Worm (Caenorhabditis elegans): ENCODE data around the gene R107.2.
A peak's percentile ranks its signal among the peaks of the same experiment; 100 is the strongest.

The R107.2 gene

ce11 chrIII:9060267-9060666, 14.5 kb upstream of the R107.2 start (continued):
- TF ChIP-seq set-16 (GFP tag; IDR thresholded peaks at IDR 0.05): no peak
- no peak for TF ChIP-seq ceh-82 (tag; optimal IDR thresholded peaks at IDR 0.05)
- no peak for TF ChIP-seq zip-2 (tag; optimal IDR thresholded peaks at IDR 0.05)
- TF ChIP-seq ceh-28 (tag; optimal IDR thresholded peaks at IDR 0.05): no peak
- TF ChIP-seq unc-62 (GFP tag; optimal IDR thresholded peaks at IDR 0.05 in 1 of 2): no peak
- no peak for TF ChIP-seq unc-62 (tag; optimal IDR thresholded peaks at IDR 0.05)
- 0 out of 2 replicates have a peak, but pooled peaks have one; percentile 8 for TF ChIP-seq lin-1 (GFP tag; IDR thresholded peaks at IDR 0.05)
- no peak for TF ChIP-seq nhr-28 (tag; optimal IDR thresholded peaks at IDR 0.05)
- no peak for TF ChIP-seq R02D3.7 (tag; optimal IDR thresholded peaks at IDR 0.05)
- no peak for TF ChIP-seq F49E8.2 (tag; optimal IDR thresholded peaks at IDR 0.05; ENCODE audit: borderline replicate concordance)
- TF ChIP-seq daf-16 (GFP tag; optimal IDR thresholded peaks at IDR 0.05): peak in 1 of 2 experiments; percentile 30
- peak; percentile 36 for TF ChIP-seq daf-16 (tag; optimal IDR thresholded peaks at IDR 0.05)
- TF ChIP-seq nhr-48 (tag; optimal IDR thresholded peaks at IDR 0.05): no peak
- TF ChIP-seq hlh-30 (tag; optimal IDR thresholded peaks at IDR 0.05; ENCODE audit: insufficient read depth): no peak
- TF ChIP-seq nhr-6 (tag; optimal IDR thresholded peaks at IDR 0.05): no peak
- TF ChIP-seq snpc-1.2 (GFP tag; IDR thresholded peaks at IDR 0.05): no peak
- no peak for TF ChIP-seq ces-1 (GFP tag; optimal IDR thresholded peaks at IDR 0.05)
- no peak for TF ChIP-seq fkh-10 (GFP tag; optimal IDR thresholded peaks at IDR 0.05)
- TF ChIP-seq skn-1 (tag; optimal IDR thresholded peaks at IDR 0.05): no peak
- no peak for TF ChIP-seq nhr-111 (GFP tag; optimal IDR thresholded peaks at IDR 0.05)
- TF ChIP-seq zfp-3 (GFP tag; conservative IDR thresholded peaks at IDR 0.05): peak; percentile 91
- TF ChIP-seq dmd-6 (GFP tag; IDR thresholded peaks at IDR 0.05): peak; percentile 34; the same call in 1 of the 2 replicates
- TF ChIP-seq lin-29 (GFP tag; IDR thresholded peaks at IDR 0.05): no peak
- no peak for TF ChIP-seq ceh-62 (tag; optimal IDR thresholded peaks at IDR 0.05)
- TF ChIP-seq attf-4 (tag; optimal IDR thresholded peaks at IDR 0.05): no peak
- no peak for TF ChIP-seq nhr-76 (tag; optimal IDR thresholded peaks at IDR 0.05)
- peak; percentile 53 for TF ChIP-seq mep-1 (tag; optimal IDR thresholded peaks at IDR 0.05)

- TF ChIP-seq dmd-8 (GFP tag; IDR thresholded peaks at IDR 0.05) (0 out of 2 replicates have a peak, but pooled peaks have one; percentile 26), mes-2 (tag; optimal IDR thresholded peaks at IDR 0.05; ENCODE audit: poor library complexity, severe bottlenecking) (peak; percentile 36), daf-16 (GFP tag; optimal IDR thresholded peaks at IDR 0.05) (no peak), daf-16 (tag; optimal IDR thresholded peaks at IDR 0.05) (peak; percentile 70), mxl-3 (GFP tag; optimal IDR thresholded peaks at IDR 0.05) (peak; percentile 62), mdt-29 (GFP tag; IDR thresholded peaks at IDR 0.05) (peak; percentile 74), pha-4 (GFP tag; IDR thresholded peaks at IDR 0.05) (peak; percentile 40; the same call in 1 of the 2 replicates), pha-4 (tag; optimal IDR thresholded peaks at IDR 0.05) (no peak), nhr-48 (tag; optimal IDR thresholded peaks at IDR 0.05) (peak; percentile 49), dve-1 (tag; optimal IDR thresholded peaks at IDR 0.05; ENCODE audit: insufficient read depth) (peak; percentile 80), nhr-28 (tag; optimal IDR thresholded peaks at IDR 0.05) (peak; percentile 13), tag-97 (GFP tag; IDR thresholded peaks at IDR 0.05) (no peak), lin-38 (GFP tag; IDR thresholded peaks at IDR 0.05) (peak; percentile 46; the same call in 1 of the 2 replicates), hmg-1.1 (GFP tag; IDR thresholded peaks at IDR 0.05) (0 out of 2 replicates have a peak, but pooled peaks have one; percentile 31), dmd-6 (GFP tag; IDR thresholded peaks at IDR 0.05) (peak; percentile 54), zag-1 (tag; optimal IDR thresholded peaks at IDR 0.05) (no peak), unc-62 (GFP tag; optimal IDR thresholded peaks at IDR 0.05 in 1 of 2) (peak in 1 of 2 experiments; percentile 93), unc-62 (tag; optimal IDR thresholded peaks at IDR 0.05) (no peak), fkh-10 (GFP tag; optimal IDR thresholded peaks at IDR 0.05) (no peak), Y5F2A.4 (GFP tag; optimal IDR thresholded peaks at IDR 0.05) (no peak), hlh-11 (tag; optimal IDR thresholded peaks at IDR 0.05) (peak; percentile 54), mdl-1 (tag; optimal IDR thresholded peaks at IDR 0.05) (no peak), ama-1 (optimal IDR thresholded peaks at IDR 0.05) (peak; percentile 40), tra-1 (GFP tag; IDR thresholded peaks at IDR 0.05) (0 out of 2 replicates have a peak, but pooled peaks have one; percentile 8), dpl-1 (GFP tag; optimal IDR thresholded peaks at IDR 0.05) (no peak), hlh-30 (tag; optimal IDR thresholded peaks at IDR 0.05; ENCODE audit: insufficient read depth) (peak; percentile 7), aha-1 (tag) (peak; percentile 59), T20F7.1 (GFP tag; optimal IDR thresholded peaks at IDR 0.05) (peak; percentile 45), lsy-2 (tag; optimal IDR thresholded peaks at IDR 0.05) (peak in 1 of 2 experiments; percentile 48), D1046.2 (GFP tag; IDR thresholded peaks at IDR 0.05) (no peak)
Observed at ce11 chrIII:9058959-9059534, 13.3 kb upstream of the R107.2 start, which contains the start of gene gst-1. TSS of gene gst-1 (plus strand) at chrIII:9059331.
